Worm (Caenorhabditis elegans): Measurements from ENCODE around the gene fut-8.

- TF ChIP-seq sem-2 (GFP tag; optimal IDR thresholded peaks at IDR 0.05) (no peak), unc-39 (tag; optimal IDR thresholded peaks at IDR 0.05) (no peak), snpc-4 (tag; optimal IDR thresholded peaks at IDR 0.05) (no peak), blmp-1 (tag; optimal IDR thresholded peaks at IDR 0.05) (no peak), elt-3 (tag; optimal IDR thresholded peaks at IDR 0.05) (no peak), unc-62 (GFP tag; optimal IDR thresholded peaks at IDR 0.05) (no peak), pha-4 (tag; optimal IDR thresholded peaks at IDR 0.05) (no peak), nhr-28 (tag; optimal IDR thresholded peaks at IDR 0.05) (no peak), nhr-237 (tag; optimal IDR thresholded peaks at IDR 0.05) (no peak), zip-8 (tag; optimal IDR thresholded peaks at IDR 0.05) (no peak)
These were observed 17.7 kb downstream of the fut-8 start for ce11 chrV:5972582-5972981.

All from whole organism, mixed stage, embryonic.